Worm (Caenorhabditis elegans) whole organism, L2 larva: ENCODE data around the gene srx-24.

Source experiments
- R02D3.7 ChIP-seq: fragments of 150-350 bp; optimal IDR thresholded peaks from 2 replicates; lab custom pipeline; 2014; ENCODE audit warnings: missing biosample characterization, missing genetic modification characterization
- blmp-1 ChIP-seq: sonication (generic microtip); optimal IDR thresholded peaks from 2 replicates; lab custom pipeline; 2017; ENCODE audit warnings: missing genetic modification characterization, mild to moderate bottlenecking, missing compliant biosample characterization, antibody characterized with exemption, moderate library complexity; ENCODE audit not compliant: insufficient read depth
- ceh-82 ChIP-seq: fragments of 150-350 bp; optimal IDR thresholded peaks from 2 replicates; lab custom pipeline; 2014; ENCODE audit warnings: missing biosample characterization, missing genetic modification characterization
- elt-3 ChIP-seq: sonication (generic microtip); optimal IDR thresholded peaks from 2 replicates; lab custom pipeline; 2017; ENCODE audit warnings: missing biosample characterization, missing genetic modification characterization
- lin-11 ChIP-seq: fragments of 150-350 bp; sonication (generic microtip); optimal IDR thresholded peaks from 2 replicates; lab custom pipeline; 2014; ENCODE audit warnings: missing biosample characterization, missing genetic modification characterization, inconsistent platforms, mixed read lengths
- mdl-1 ChIP-seq, 2 experiments: fragments of 150-350 bp in 1 of 2; sonication (generic microtip) in 1 of 2; optimal IDR thresholded peaks; 2 replicates each; lab custom pipeline; 2017; ENCODE audit warnings: missing biosample characterization in 2 of 2, missing genetic modification characterization in 2 of 2
- nhr-237 ChIP-seq: fragments of 150-350 bp; optimal IDR thresholded peaks from 2 replicates; lab custom pipeline; 2014; ENCODE audit warnings: missing biosample characterization, missing genetic modification characterization
- nhr-25 ChIP-seq: fragments of 150-350 bp; sonication (generic microtip); optimal IDR thresholded peaks from 3 replicates; lab custom pipeline; 2014; ENCODE audit warnings: missing biosample characterization, missing genetic modification characterization
- skn-1 ChIP-seq: sonication (generic microtip); optimal IDR thresholded peaks from 2 replicates; lab custom pipeline; 2017; ENCODE audit warnings: missing biosample characterization, missing genetic modification characterization
- snpc-4 ChIP-seq: fragments of 150-350 bp; optimal IDR thresholded peaks from 2 replicates; lab custom pipeline; 2014; ENCODE audit warnings: missing biosample characterization, missing genetic modification characterization
- unc-39 ChIP-seq: fragments of 150-350 bp; optimal IDR thresholded peaks from 2 replicates; lab custom pipeline; 2014; ENCODE audit warnings: missing biosample characterization, missing genetic modification characterization
- ztf-11 ChIP-seq: sonication (generic microtip); optimal IDR thresholded peaks from 2 replicates; lab custom pipeline; 2017; ENCODE audit warnings: missing biosample characterization, missing genetic modification characterization
- ztf-4 ChIP-seq: fragments of 150-350 bp; optimal IDR thresholded peaks from 2 replicates; lab custom pipeline; 2014; ENCODE audit warnings: missing biosample characterization, missing genetic modification characterization

- TF ChIP-seq unc-39: no peak
- no peak for TF ChIP-seq lin-11
- TF ChIP-seq snpc-4 (tag; lab: Kevin White, UChicago): no peak
- no peak for TF ChIP-seq nhr-237 (tag; lab: Kevin White, UChicago)
- TF ChIP-seq mdl-1 (tag; optimal IDR thresholded peaks at IDR 0.05; lab: Kevin White, UChicago): no peak
- TF ChIP-seq ztf-4 (tag; lab: Kevin White, UChicago): no peak
- TF ChIP-seq ztf-11 (tag; lab: Kevin White, UChicago): no peak
- no peak for TF ChIP-seq skn-1 (tag; lab: Kevin White, UChicago)
- no peak for TF ChIP-seq elt-3 (tag; lab: Kevin White, UChicago)
- TF ChIP-seq blmp-1 (tag; lab: Kevin White, UChicago): no peak
- no peak for TF ChIP-seq ceh-82
- no peak for TF ChIP-seq nhr-25 (tag; lab: Kevin White, UChicago)
- TF ChIP-seq R02D3.7 (tag; lab: Kevin White, UChicago): no peak
These were observed 39.7 kb downstream of the srx-24 start for ce11 chrV:2710192-2710591.
